Worm (Caenorhabditis elegans) whole organism, L2 larva: ENCODE data around the gene T27A10.2.

Experiments
- C34F6.9 ChIP-seq: fragments of 150-350 bp; optimal IDR thresholded peaks from 2 replicates; lab custom pipeline; 2014; ENCODE audit warnings: missing biosample characterization, missing genetic modification characterization
- R02D3.7 ChIP-seq: fragments of 150-350 bp; optimal IDR thresholded peaks from 2 replicates; lab custom pipeline; 2014; ENCODE audit warnings: missing biosample characterization, missing genetic modification characterization
- ZK546.5 ChIP-seq: sonication (generic microtip); optimal IDR thresholded peaks from 2 replicates; lab custom pipeline; 2017; ENCODE audit warnings: missing biosample characterization, missing genetic modification characterization
- aly-2 ChIP-seq: fragments of 150-350 bp; optimal IDR thresholded peaks from 2 replicates; lab custom pipeline; 2014; ENCODE audit warnings: missing biosample characterization, missing genetic modification characterization
- ama-1 ChIP-seq: fragments of 150-350 bp; optimal IDR thresholded peaks from 2 replicates; lab custom pipeline; 2018; ENCODE audit warnings: inconsistent platforms
- blmp-1 ChIP-seq: sonication (generic microtip); optimal IDR thresholded peaks from 2 replicates; lab custom pipeline; 2017; ENCODE audit warnings: missing genetic modification characterization, mild to moderate bottlenecking, missing compliant biosample characterization, antibody characterized with exemption, moderate library complexity; ENCODE audit not compliant: insufficient read depth
- ceh-16 ChIP-seq: fragments of 150-350 bp; optimal IDR thresholded peaks from 2 replicates; lab custom pipeline; 2014; ENCODE audit warnings: missing biosample characterization, missing genetic modification characterization
- dmd-4 ChIP-seq: sonication (generic microtip); optimal IDR thresholded peaks from 2 replicates; lab custom pipeline; 2017; ENCODE audit warnings: missing biosample characterization, missing genetic modification characterization
- egl-27 ChIP-seq: sonication (generic microtip); optimal IDR thresholded peaks from 3 replicates; lab custom pipeline; 2017; ENCODE audit warnings: missing biosample characterization, missing genetic modification reagents, missing genetic modification characterization
- elt-1 ChIP-seq: fragments of 150-350 bp; optimal IDR thresholded peaks from 2 replicates; lab custom pipeline; 2014; ENCODE audit warnings: missing biosample characterization, missing genetic modification characterization
- gmeb-1 ChIP-seq: fragments of 150-350 bp; optimal IDR thresholded peaks from 2 replicates; lab custom pipeline; 2014; ENCODE audit warnings: missing biosample characterization, missing genetic modification characterization
- lin-11 ChIP-seq: fragments of 150-350 bp; sonication (generic microtip); optimal IDR thresholded peaks from 2 replicates; lab custom pipeline; 2014; ENCODE audit warnings: missing biosample characterization, missing genetic modification characterization, inconsistent platforms, mixed read lengths
- lin-39 ChIP-seq: fragments of 150-350 bp; optimal IDR thresholded peaks from 2 replicates; lab custom pipeline; 2014; ENCODE audit warnings: missing biosample characterization, missing genetic modification reagents, missing genetic modification characterization
- lsy-2 ChIP-seq, 2 experiments: fragments of 150-350 bp in 1 of 2; sonication (generic microtip) in 1 of 2; optimal IDR thresholded peaks; 2 replicates each; lab custom pipeline; 2014 to 2017; ENCODE audit warnings: missing biosample characterization in 2 of 2, missing genetic modification characterization in 2 of 2
- mab-5 ChIP-seq: fragments of 150-350 bp; optimal IDR thresholded peaks from 2 replicates; lab custom pipeline; 2014; ENCODE audit warnings: missing biosample characterization, missing genetic modification characterization
- mdl-1 ChIP-seq, 2 experiments: fragments of 150-350 bp in 1 of 2; sonication (generic microtip) in 1 of 2; optimal IDR thresholded peaks; 2 replicates each; lab custom pipeline; 2017; ENCODE audit warnings: missing biosample characterization in 2 of 2, missing genetic modification characterization in 2 of 2
- nhr-10 ChIP-seq: sonication (generic microtip); optimal IDR thresholded peaks from 2 replicates; lab custom pipeline; 2017; ENCODE audit warnings: missing biosample characterization, missing genetic modification characterization
- nhr-129 ChIP-seq: fragments of 150-350 bp; optimal IDR thresholded peaks from 2 replicates; lab custom pipeline; 2014; ENCODE audit warnings: missing biosample characterization, missing genetic modification characterization
- nhr-21 ChIP-seq: fragments of 150-350 bp; optimal IDR thresholded peaks from 2 replicates; lab custom pipeline; 2014; ENCODE audit warnings: missing biosample characterization, missing genetic modification characterization
- nhr-23 ChIP-seq: fragments of 150-350 bp; optimal IDR thresholded peaks from 2 replicates; lab custom pipeline; 2014; ENCODE audit warnings: missing biosample characterization, missing genetic modification reagents, missing genetic modification characterization
- nhr-237 ChIP-seq: fragments of 150-350 bp; optimal IDR thresholded peaks from 2 replicates; lab custom pipeline; 2014; ENCODE audit warnings: missing biosample characterization, missing genetic modification characterization
- nhr-25 ChIP-seq: fragments of 150-350 bp; sonication (generic microtip); optimal IDR thresholded peaks from 3 replicates; lab custom pipeline; 2014; ENCODE audit warnings: missing biosample characterization, missing genetic modification characterization
- nhr-6 ChIP-seq: fragments of 150-350 bp; optimal IDR thresholded peaks from 2 replicates; lab custom pipeline; 2014; ENCODE audit warnings: missing biosample characterization, missing genetic modification characterization
- nhr-77 ChIP-seq: fragments of 150-350 bp; optimal IDR thresholded peaks from 2 replicates; lab custom pipeline; 2014; ENCODE audit warnings: missing biosample characterization, missing genetic modification characterization
- peb-1 ChIP-seq: fragments of 150-350 bp; optimal IDR thresholded peaks from 2 replicates; lab custom pipeline; 2014; ENCODE audit warnings: missing biosample characterization, missing genetic modification characterization
- skn-1 ChIP-seq: sonication (generic microtip); optimal IDR thresholded peaks from 2 replicates; lab custom pipeline; 2017; ENCODE audit warnings: missing biosample characterization, missing genetic modification characterization
- sma-3 ChIP-seq: sonication (generic microtip); optimal IDR thresholded peaks from 2 replicates; lab custom pipeline; 2016; ENCODE audit warnings: missing genetic modification reagents, missing genetic modification characterization, missing compliant biosample characterization
- sma-9 ChIP-seq, 2 experiments: fragments of 150-350 bp in 1 of 2; sonication (generic microtip) in 1 of 2; optimal IDR thresholded peaks; 2 replicates each; lab custom pipeline; 2014 to 2016; ENCODE audit warnings: missing genetic modification characterization in 2 of 2, mild to moderate bottlenecking in 1 of 2, missing biosample characterization in 1 of 2, missing compliant biosample characterization in 1 of 2, missing genetic modification reagents in 1 of 2, moderate library complexity in 1 of 2
- snpc-4 ChIP-seq: fragments of 150-350 bp; optimal IDR thresholded peaks from 2 replicates; lab custom pipeline; 2014; ENCODE audit warnings: missing biosample characterization, missing genetic modification characterization
- unc-39 ChIP-seq: fragments of 150-350 bp; optimal IDR thresholded peaks from 2 replicates; lab custom pipeline; 2014; ENCODE audit warnings: missing biosample characterization, missing genetic modification characterization
- unc-55 ChIP-seq: fragments of 150-350 bp; sonication (generic microtip); optimal IDR thresholded peaks from 3 replicates; lab custom pipeline; 2014; ENCODE audit warnings: missing biosample characterization, missing genetic modification reagents, missing genetic modification characterization
- unc-62 ChIP-seq: fragments of 150-350 bp; optimal IDR thresholded peaks from 2 replicates; lab custom pipeline; 2014; ENCODE audit warnings: missing biosample characterization, missing genetic modification reagents, missing genetic modification characterization
- zag-1 ChIP-seq: fragments of 150-350 bp; optimal IDR thresholded peaks from 2 replicates; lab custom pipeline; 2014; ENCODE audit warnings: missing biosample characterization, missing genetic modification characterization
- ztf-1 ChIP-seq: fragments of 200-800 bp; sonication (Bioruptor generic); conservative IDR thresholded peaks from 2 replicates; pipeline ENCODE4 v1.3.6; 2022; ENCODE audit warnings: missing genetic modification characterization, missing compliant biosample characterization
- ztf-4 ChIP-seq: fragments of 150-350 bp; optimal IDR thresholded peaks from 2 replicates; lab custom pipeline; 2014; ENCODE audit warnings: missing biosample characterization, missing genetic modification characterization

The T27A10.2 gene

ce11 chrX:3617218-3617617, 31.5 kb downstream of the T27A10.2 start, which contains the start of gene del-9:
del-9 (minus strand) TSS chrX:3617318.
- no peak for TF ChIP-seq ZK546.5 (tag; lab: Kevin White, UChicago)
- no peak for TF ChIP-seq peb-1
- TF ChIP-seq snpc-4 (tag; lab: Kevin White, UChicago), result no peak

ce11 chrX:3618842-3619241, 33.1 kb downstream of the T27A10.2 start:
- no peak for TF ChIP-seq unc-62
- TF ChIP-seq elt-1 (tag; lab: Kevin White, UChicago), result no peak
- no peak for TF ChIP-seq zag-1 (tag; lab: Kevin White, UChicago)
- no peak for TF ChIP-seq nhr-21 (tag; lab: Kevin White, UChicago)
- TF ChIP-seq mab-5, result no peak
- no peak for TF ChIP-seq unc-55 (GFP tag; lab: Kevin White, UChicago)
- TF ChIP-seq nhr-237 (tag; lab: Kevin White, UChicago), result no peak
- TF ChIP-seq egl-27 (tag; lab: Kevin White, UChicago), result no peak
- TF ChIP-seq nhr-25 (tag; lab: Kevin White, UChicago), result no peak
- no peak for TF ChIP-seq ceh-16 (tag; lab: Kevin White, UChicago)
- TF ChIP-seq unc-39 (tag; lab: Kevin White, UChicago), result no peak
- no peak for TF ChIP-seq C34F6.9
- no peak for TF ChIP-seq dmd-4 (tag; lab: Kevin White, UChicago)
- no peak for TF ChIP-seq mdl-1 (tag; optimal IDR thresholded peaks at IDR 0.05; lab: Kevin White, UChicago)
- no peak for TF ChIP-seq ztf-1 (GFP tag; lab: Robert Waterston, UW)

- TF ChIP-seq nhr-77 (tag; lab: Kevin White, UChicago) (no peak), nhr-10 (tag; lab: Kevin White, UChicago) (no peak), ztf-4 (tag; lab: Kevin White, UChicago) (no peak), ZK546.5 (tag; lab: Kevin White, UChicago) (no peak), sma-9 (GFP tag; optimal IDR thresholded peaks at IDR 0.05; lab: Kevin White, UChicago) (no peak), sma-9 (tag; optimal IDR thresholded peaks at IDR 0.05; lab: Kevin White, UChicago) (no peak), nhr-23 (tag; lab: Kevin White, UChicago) (no peak), unc-62 (no peak), lin-11 (tag; lab: Kevin White, UChicago) (no peak), ama-1 (no peak), nhr-129 (tag; lab: Kevin White, UChicago) (no peak), snpc-4 (tag; lab: Kevin White, UChicago) (no peak), nhr-21 (tag; lab: Kevin White, UChicago) (no peak), mdl-1 (tag; optimal IDR thresholded peaks at IDR 0.05; lab: Kevin White, UChicago) (no peak), aly-2 (tag; lab: Kevin White, UChicago) (no peak), gmeb-1 (no peak), nhr-25 (tag; lab: Kevin White, UChicago) (no peak), lin-39 (tag; lab: Kevin White, UChicago) (no peak)
Measured at ce11 chrX:3623162-3623561, 37.4 kb downstream of the T27A10.2 start, which contains the start of gene C18B2.2. C18B2.2 (plus strand) TSS chrX:3623462.

DNA sequence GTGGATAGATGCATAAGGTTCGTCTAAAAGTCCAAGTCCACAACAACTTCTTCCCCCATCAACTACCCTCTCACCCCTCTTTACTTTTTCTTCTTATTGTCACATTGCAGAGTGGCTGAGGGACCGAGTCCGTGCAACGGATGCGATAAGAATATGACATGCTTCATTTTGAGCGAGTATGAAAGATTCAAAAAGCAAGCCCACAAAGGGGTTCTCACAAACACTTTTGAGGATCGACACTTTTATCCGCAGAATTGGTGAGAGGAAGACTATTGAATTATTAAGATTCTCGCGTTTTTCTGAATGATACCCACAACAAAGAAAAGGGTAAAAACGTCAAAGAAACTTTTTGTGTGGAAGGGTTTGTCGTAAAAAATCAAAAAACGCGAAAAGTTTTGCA, 39.8 kb downstream of the T27A10.2 start:
- TF ChIP-seq peb-1 (no peak), unc-62 (no peak), ztf-4 (tag; lab: Kevin White, UChicago) (no peak), nhr-23 (tag; lab: Kevin White, UChicago) (no peak), blmp-1 (tag; lab: Kevin White, UChicago) (no peak), sma-3 (no peak), elt-1 (tag; lab: Kevin White, UChicago) (no peak), R02D3.7 (no peak), ama-1 (no peak), sma-9 (GFP tag; optimal IDR thresholded peaks at IDR 0.05; lab: Kevin White, UChicago) (no peak), sma-9 (tag; optimal IDR thresholded peaks at IDR 0.05; lab: Kevin White, UChicago) (no peak), lsy-2 (tag; optimal IDR thresholded peaks at IDR 0.05; lab: Kevin White, UChicago) (no peak), nhr-10 (tag; lab: Kevin White, UChicago) (no peak), nhr-6 (tag; lab: Kevin White, UChicago) (no peak), ceh-16 (tag; lab: Kevin White, UChicago) (no peak), skn-1 (tag; lab: Kevin White, UChicago) (no peak)
